Fruit fly (Drosophila melanogaster) whole organism, adult: ENCODE results near the gene CG42538.

Experiments used
- CG11617 ChIP-seq: fragments of 200-800 bp; sonication (Bioruptor generic); optimal IDR thresholded peaks from 2 replicates; lab custom pipeline; 2017; ENCODE audit warnings: mild to moderate bottlenecking, missing biosample characterization, missing genetic modification reagents, missing genetic modification characterization
- CG12768 ChIP-seq: fragments of 200-800 bp; sonication (Bioruptor generic); optimal IDR thresholded peaks from 2 replicates; lab custom pipeline; 2017; ENCODE audit warnings: missing biosample characterization, missing genetic modification characterization, mild to moderate bottlenecking, moderate library complexity, missing genetic modification reagents
- CG14711 ChIP-seq: fragments of 200-800 bp; sonication (Bioruptor generic); optimal IDR thresholded peaks from 2 replicates; lab custom pipeline; 2018; ENCODE audit warnings: missing biosample characterization, mild to moderate bottlenecking, missing genetic modification characterization, moderate library complexity
- CG1620 ChIP-seq: fragments of 200-800 bp; sonication (Bioruptor generic); optimal IDR thresholded peaks from 2 replicates; lab custom pipeline; 2016; ENCODE audit warnings: missing biosample characterization, missing genetic modification characterization
- CG5204 ChIP-seq: fragments of 200-800 bp; sonication (Bioruptor generic); optimal IDR thresholded peaks from 2 replicates; lab custom pipeline; 2016; ENCODE audit warnings: missing biosample characterization, missing genetic modification characterization
- CG7101 ChIP-seq: fragments of 200-800 bp; sonication (Bioruptor generic); optimal IDR thresholded peaks from 2 replicates; lab custom pipeline; 2018; ENCODE audit warnings: missing biosample characterization, mild to moderate bottlenecking, missing genetic modification characterization, moderate library complexity
- Clk ChIP-seq: fragments of 200-800 bp; sonication (Bioruptor generic); optimal IDR thresholded peaks from 2 replicates; lab custom pipeline; 2017; ENCODE audit warnings: missing biosample characterization, missing genetic modification characterization
- Hr96 ChIP-seq: fragments of 200-800 bp; sonication (Bioruptor generic); optimal IDR thresholded peaks from 2 replicates; lab custom pipeline; 2016; ENCODE audit warnings: missing biosample characterization, missing genetic modification characterization
- Mnt ChIP-seq: fragments of 200-800 bp; sonication (Bioruptor generic); optimal IDR thresholded peaks from 2 replicates; lab custom pipeline; 2016; ENCODE audit warnings: missing biosample characterization, mild to moderate bottlenecking, missing genetic modification characterization
- bab1 ChIP-seq: fragments of 200-800 bp; sonication (Bioruptor generic); optimal IDR thresholded peaks from 3 replicates; lab custom pipeline; 2019; ENCODE audit warnings: missing biosample characterization, mild to moderate bottlenecking, missing genetic modification characterization, moderate library complexity
- cic ChIP-seq: fragments of 200-800 bp; sonication (Bioruptor generic); optimal IDR thresholded peaks from 2 replicates; lab custom pipeline; 2017; ENCODE audit warnings: missing biosample characterization, mild to moderate bottlenecking, missing genetic modification characterization, moderate library complexity
- cnc ChIP-seq, 2 experiments: fragments of >200 bp; optimal IDR thresholded peaks; 2 replicates each; lab custom pipeline; 2017
- kay ChIP-seq: fragments of 200-800 bp; sonication (Bioruptor generic); peaks from one replicate; lab custom pipeline; 2016; ENCODE audit warnings: missing biosample characterization, missing genetic modification characterization, borderline replicate concordance
- ovo ChIP-seq: fragments of 200-800 bp; sonication (Bioruptor generic); optimal IDR thresholded peaks from 2 replicates; lab custom pipeline; 2016; ENCODE audit warnings: missing biosample characterization, missing genetic modification characterization
- pad ChIP-seq: fragments of 200-800 bp; sonication (Bioruptor generic); optimal IDR thresholded peaks from 3 replicates; lab custom pipeline; 2017; ENCODE audit warnings: missing biosample characterization, missing genetic modification characterization, mild to moderate bottlenecking, moderate library complexity, missing genetic modification reagents
- tj ChIP-seq: fragments of 200-800 bp; sonication (Bioruptor generic); optimal IDR thresholded peaks from 3 replicates; lab custom pipeline; 2017; ENCODE audit warnings: missing biosample characterization, mild to moderate bottlenecking, missing genetic modification characterization, moderate library complexity
- toe ChIP-seq: fragments of 200-800 bp; sonication (Bioruptor generic); optimal IDR thresholded peaks from 2 replicates; lab custom pipeline; 2016; ENCODE audit warnings: missing biosample characterization, missing genetic modification characterization

CG42538 gene

dm6 chr3L:16039063-16039462 lies 4.7 kb downstream of the CG42538 start:
- no peak for TF ChIP-seq cnc (optimal IDR thresholded peaks at IDR 0.05; lab: Kevin White, UChicago)
- no peak for TF ChIP-seq CG11617 (GFP tag; lab: Kevin White, UChicago)
- no peak for TF ChIP-seq CG5204 (GFP tag; lab: Kevin White, UChicago)
- no peak for TF ChIP-seq cic (GFP tag; lab: Kevin White, UChicago)
- no peak for TF ChIP-seq Clk (GFP tag; lab: Kevin White, UChicago)
- TF ChIP-seq toe, result no peak

- TF ChIP-seq kay (GFP tag; lab: Kevin White, UChicago), result peak; percentile 61
- TF ChIP-seq ovo (GFP tag; lab: Kevin White, UChicago), result no peak
Observed at dm6 chr3L:16040389-16040788, 6.1 kb downstream of the CG42538 start.

dm6 chr3L:16041260-16042079 lies 7.1 kb downstream of the CG42538 start:
- TF ChIP-seq CG5204 (GFP tag; lab: Kevin White, UChicago), result no peak
- TF ChIP-seq Hr96 (GFP tag; lab: Kevin White, UChicago), result peak; percentile 8
- peak; percentile 25 for TF ChIP-seq tj

dm6 chr3L:16042080-16042344 lies 7.7 kb downstream of the CG42538 start:
- TF ChIP-seq kay (GFP tag; lab: Kevin White, UChicago) (peak; percentile 84), CG7101 (tag; lab: Kevin White, UChicago) (no peak)

- TF ChIP-seq Clk (GFP tag; lab: Kevin White, UChicago) (no peak), CG1620 (GFP tag; lab: Kevin White, UChicago) (no peak), CG14711 (tag; lab: Kevin White, UChicago) (no peak), CG5204 (GFP tag; lab: Kevin White, UChicago) (no peak)
Observed at dm6 chr3L:16042640-16043039, 8.3 kb downstream of the CG42538 start.

dm6 chr3L:16043045-16043781 lies 8.9 kb downstream of the CG42538 start:
- TF ChIP-seq ovo (GFP tag; lab: Kevin White, UChicago) (no peak), tj (peak; percentile 17), bab1 (GFP tag; lab: Kevin White, UChicago) (peak; percentile 11), CG7101 (tag; lab: Kevin White, UChicago) (peak; percentile 16), CG14711 (tag; lab: Kevin White, UChicago) (peak; percentile 42), CG12768 (GFP tag; lab: Kevin White, UChicago) (no peak)

- TF ChIP-seq CG1620 (GFP tag; lab: Kevin White, UChicago) (no peak), Mnt (GFP tag; lab: Kevin White, UChicago) (no peak), CG11617 (GFP tag; lab: Kevin White, UChicago) (no peak), cnc (optimal IDR thresholded peaks at IDR 0.05; lab: Kevin White, UChicago) (no peak), kay (GFP tag; lab: Kevin White, UChicago) (no peak)
Observed at dm6 chr3L:16043782-16044352, 9.5 kb downstream of the CG42538 start.

dm6 chr3L:16045083-16045830 lies 10.9 kb downstream of the CG42538 start:
- TF ChIP-seq CG14711 (tag; lab: Kevin White, UChicago), result no peak
- TF ChIP-seq Hr96 (GFP tag; lab: Kevin White, UChicago), result no peak
- TF ChIP-seq pad (GFP tag; lab: Kevin White, UChicago), result no peak
- peak in 1 of 2 experiments; percentile 15 for TF ChIP-seq cnc (optimal IDR thresholded peaks at IDR 0.05; lab: Kevin White, UChicago)
- TF ChIP-seq tj, result peak; percentile 80
- TF ChIP-seq kay (GFP tag; lab: Kevin White, UChicago), result peak; percentile 96
